Worm (Caenorhabditis elegans): ENCODE measurements around the gene Y4C6B.1.
A peak's percentile ranks its signal among the peaks of the same experiment; 100 is the strongest.

Y4C6B.1 gene

DNA sequence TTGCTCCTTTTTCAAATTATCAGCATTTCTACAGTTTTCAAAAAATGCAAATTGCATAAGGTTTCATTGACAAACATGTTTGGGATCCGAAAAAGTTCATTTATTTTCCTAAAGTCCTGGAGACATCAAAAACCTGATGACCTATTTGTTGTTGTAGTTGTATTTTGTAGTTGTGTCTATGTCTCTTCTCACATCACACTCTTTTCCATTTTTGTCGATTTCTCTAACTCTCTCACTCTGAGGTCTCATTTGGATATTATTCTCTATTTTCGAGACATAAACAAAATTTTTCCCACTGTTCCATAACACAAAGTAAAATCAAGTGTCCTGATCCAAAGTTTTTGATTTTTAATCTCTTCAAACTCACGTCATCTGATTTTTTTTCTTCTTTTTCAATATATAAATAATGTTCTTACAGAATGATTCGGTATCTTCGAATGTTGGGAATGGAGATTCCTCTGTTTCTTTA, 35.4 kb upstream of the Y4C6B.1 start, which contains the start of gene slc-46A:
slc-46A (plus strand) TSS at position 419 of the 469 bp plus-strand sequence.
- TF ChIP-seq lim-6 (tag; optimal IDR thresholded peaks at IDR 0.05) = no peak
- TF ChIP-seq syd-9 (tag; optimal IDR thresholded peaks at IDR 0.05) = no peak
- TF ChIP-seq C08G9.2 (tag; optimal IDR thresholded peaks at IDR 0.05) = no peak
- TF ChIP-seq F13H6.1 (tag; optimal IDR thresholded peaks at IDR 0.05) = no peak
- no peak for TF ChIP-seq nhr-11 (tag; optimal IDR thresholded peaks at IDR 0.05)
- no peak for TF ChIP-seq ets-4 (tag; optimal IDR thresholded peaks at IDR 0.05)
- no peak for TF ChIP-seq tbx-2 (tag; optimal IDR thresholded peaks at IDR 0.05)
- TF ChIP-seq unc-86 (tag; optimal IDR thresholded peaks at IDR 0.05) = no peak
- no peak for TF ChIP-seq ceh-6 (GFP tag; optimal IDR thresholded peaks at IDR 0.05)
- no peak for TF ChIP-seq ceh-22 (tag; optimal IDR thresholded peaks at IDR 0.05)
- no peak for TF ChIP-seq pag-3 (tag; optimal IDR thresholded peaks at IDR 0.05; ENCODE audit: borderline replicate concordance)
- no peak for TF ChIP-seq sox-4 (tag; optimal IDR thresholded peaks at IDR 0.05)
- no peak for TF ChIP-seq dmd-4 (tag; optimal IDR thresholded peaks at IDR 0.05; ENCODE audit: borderline replicate concordance)
- no peak for TF ChIP-seq ceh-30 (tag; optimal IDR thresholded peaks at IDR 0.05)

DNA sequence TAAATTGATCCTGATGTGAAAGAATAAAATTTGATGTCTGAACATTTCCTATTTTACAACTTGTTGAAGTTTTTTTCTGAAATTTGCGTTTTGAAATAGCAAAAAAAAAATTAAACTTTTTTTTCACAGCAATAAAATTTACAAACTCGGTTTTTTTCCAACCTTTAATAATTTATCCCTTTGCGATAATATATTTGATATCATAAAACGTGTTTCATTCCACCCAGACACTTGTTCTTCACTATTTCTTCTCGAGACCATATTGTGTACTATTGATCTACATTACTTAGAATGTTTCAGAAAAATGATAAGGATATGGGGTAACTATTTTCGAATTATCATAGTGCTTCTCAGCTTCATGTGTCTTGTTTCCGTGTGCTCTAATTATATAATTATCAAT, 28.1 kb upstream of the Y4C6B.1 start, which contains the start of gene Y4C6B.4:
Y4C6B.4 (plus strand) TSS at position 301 of the 400 bp plus-strand sequence.
- TF ChIP-seq nfya-1 (tag; optimal IDR thresholded peaks at IDR 0.05) (no peak), pax-1 (tag; optimal IDR thresholded peaks at IDR 0.05) (no peak), Y22D7AL.16 (tag; optimal IDR thresholded peaks at IDR 0.05) (no peak), ahr-1 (tag; optimal IDR thresholded peaks at IDR 0.05) (no peak), dmd-4 (tag; optimal IDR thresholded peaks at IDR 0.05; ENCODE audit: borderline replicate concordance) (no peak), ceh-24 (tag; optimal IDR thresholded peaks at IDR 0.05) (no peak), ceh-14 (tag; optimal IDR thresholded peaks at IDR 0.05) (no peak), pros-1 (tag; optimal IDR thresholded peaks at IDR 0.05) (no peak), zip-5 (tag; optimal IDR thresholded peaks at IDR 0.05) (no peak), che-1 (tag; optimal IDR thresholded peaks at IDR 0.05) (no peak), odd-2 (tag; optimal IDR thresholded peaks at IDR 0.05) (no peak), hlh-8 (tag; optimal IDR thresholded peaks at IDR 0.05) (no peak), ceh-2 (tag; optimal IDR thresholded peaks at IDR 0.05) (no peak), ceh-19 (GFP tag; optimal IDR thresholded peaks at IDR 0.05) (no peak), elt-4 (tag; optimal IDR thresholded peaks at IDR 0.05) (no peak), lim-6 (tag; optimal IDR thresholded peaks at IDR 0.05) (no peak), T23F11.4 (GFP tag; optimal IDR thresholded peaks at IDR 0.05) (no peak), ttx-3 (tag; optimal IDR thresholded peaks at IDR 0.05) (no peak), syd-9 (tag; optimal IDR thresholded peaks at IDR 0.05) (no peak)

DNA sequence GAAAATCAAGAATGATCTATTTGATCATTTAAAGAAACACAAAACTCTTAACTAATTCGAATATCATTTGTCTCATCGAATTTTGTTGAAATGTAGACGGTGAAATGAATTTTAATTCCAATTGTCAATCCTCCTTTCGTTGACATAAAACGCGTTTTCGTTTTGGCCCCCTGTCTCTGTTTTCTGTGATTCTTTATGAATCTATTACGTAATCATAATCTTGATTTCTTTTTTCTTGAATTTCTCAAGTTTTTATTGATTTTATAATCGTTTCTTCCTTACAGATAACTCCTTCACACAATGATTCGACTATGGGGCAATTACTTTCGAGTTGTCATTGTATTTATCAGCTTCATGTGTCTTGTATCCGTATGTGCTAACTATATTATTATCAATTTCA, 22.1 kb upstream of the Y4C6B.1 start, which contains the start of gene Y4C6B.3:
Y4C6B.3 (plus strand) TSS at position 301 of the 400 bp plus-strand sequence.
- TF ChIP-seq sdc-2 (tag; optimal IDR thresholded peaks at IDR 0.05) = no peak
- TF ChIP-seq pax-1 (tag; optimal IDR thresholded peaks at IDR 0.05) = no peak
- TF ChIP-seq ztf-16 (tag; optimal IDR thresholded peaks at IDR 0.05) = no peak
- TF ChIP-seq dmd-4 (tag; optimal IDR thresholded peaks at IDR 0.05; ENCODE audit: borderline replicate concordance) = no peak

- TF ChIP-seq elt-2 (tag; optimal IDR thresholded peaks at IDR 0.05) = peak; percentile 4
- TF ChIP-seq hlh-6 (tag; optimal IDR thresholded peaks at IDR 0.05) = no peak
- no peak for TF ChIP-seq Y22D7AL.16 (tag; optimal IDR thresholded peaks at IDR 0.05)
Observed at ce11 chrIV:5333484-5333883, 20.8 kb upstream of the Y4C6B.1 start.

DNA sequence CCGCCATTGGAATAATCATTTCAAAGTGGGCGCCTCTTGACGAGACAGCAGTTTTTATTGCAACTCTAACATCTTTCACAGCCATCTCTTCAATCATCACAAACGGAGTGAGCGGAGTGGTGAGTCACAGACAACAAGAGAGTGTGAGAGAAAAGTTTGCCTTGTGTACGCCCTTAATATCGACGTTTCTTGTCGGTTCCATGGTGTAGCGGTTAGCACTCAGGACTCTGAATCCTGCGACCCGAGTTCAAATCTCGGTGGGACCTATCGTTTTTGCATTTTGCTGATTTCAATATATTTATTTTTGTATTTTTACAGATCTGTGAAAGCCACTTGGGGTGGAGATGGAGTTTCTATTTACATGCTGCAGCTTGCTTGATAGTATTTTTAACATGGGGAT, 19.8 kb upstream of the Y4C6B.1 start:
- TF ChIP-seq Y22D7AL.16 (tag; optimal IDR thresholded peaks at IDR 0.05) (peak; percentile 63), ahr-1 (tag; optimal IDR thresholded peaks at IDR 0.05) (no peak), pros-1 (tag; optimal IDR thresholded peaks at IDR 0.05) (no peak), ztf-16 (tag; optimal IDR thresholded peaks at IDR 0.05) (peak; percentile 49), nhr-11 (tag; optimal IDR thresholded peaks at IDR 0.05) (no peak), hlh-6 (tag; optimal IDR thresholded peaks at IDR 0.05) (no peak), hlh-15 (tag; optimal IDR thresholded peaks at IDR 0.05) (no peak), sdc-2 (tag; optimal IDR thresholded peaks at IDR 0.05) (peak; percentile 16), ceh-14 (tag; optimal IDR thresholded peaks at IDR 0.05) (peak; percentile 57), ets-4 (tag; optimal IDR thresholded peaks at IDR 0.05) (no peak), fkh-10 (GFP tag; optimal IDR thresholded peaks at IDR 0.05) (no peak), K02D7.2 (tag; optimal IDR thresholded peaks at IDR 0.05) (peak; percentile 17), eyg-1 (tag; optimal IDR thresholded peaks at IDR 0.05) (no peak), C38D4.7 (GFP tag; optimal IDR thresholded peaks at IDR 0.05) (no peak), ceh-30 (tag; optimal IDR thresholded peaks at IDR 0.05) (no peak), odd-2 (tag; optimal IDR thresholded peaks at IDR 0.05) (no peak), ceh-48 (tag; optimal IDR thresholded peaks at IDR 0.05) (no peak), pag-3 (tag; optimal IDR thresholded peaks at IDR 0.05; ENCODE audit: borderline replicate concordance) (no peak), unc-55 (GFP tag; optimal IDR thresholded peaks at IDR 0.05) (peak; percentile 5), npax-4 (tag; optimal IDR thresholded peaks at IDR 0.05) (no peak), ceh-22 (tag; optimal IDR thresholded peaks at IDR 0.05) (no peak), tbx-2 (tag; optimal IDR thresholded peaks at IDR 0.05) (peak; percentile 45), T23F11.4 (GFP tag; optimal IDR thresholded peaks at IDR 0.05) (no peak), lin-11 (tag; optimal IDR thresholded peaks at IDR 0.05) (peak; percentile 61)

All from whole organism, late embryonic.